Fruit fly (Drosophila melanogaster) whole organism, embryonic: Measurements from ENCODE around the gene CG13984.

Source experiments
- CG10274 ChIP-seq: fragments of 200-800 bp; sonication (Bioruptor generic); optimal IDR thresholded peaks from 3 replicates; lab custom pipeline; 2017; ENCODE audit warnings: missing biosample characterization, mild to moderate bottlenecking, missing genetic modification characterization
- CG10543 ChIP-seq: fragments of 200-800 bp; sonication (Bioruptor generic); optimal IDR thresholded peaks from 3 replicates; lab custom pipeline; 2017; ENCODE audit warnings: missing biosample characterization, mild to moderate bottlenecking, missing genetic modification characterization, moderate library complexity
- CG10565 ChIP-seq: fragments of 200-800 bp; sonication (Bioruptor generic); optimal IDR thresholded peaks from 3 replicates; lab custom pipeline; 2016; ENCODE audit warnings: missing biosample characterization, mild to moderate bottlenecking, missing genetic modification characterization
- CG11504 ChIP-seq: fragments of 200-800 bp; sonication (Bioruptor generic); optimal IDR thresholded peaks from 3 replicates; lab custom pipeline; 2019; ENCODE audit warnings: missing biosample characterization, mild to moderate bottlenecking, missing genetic modification characterization, moderate library complexity
- CG11696 ChIP-seq: fragments of 200-800 bp; sonication (Bioruptor generic); IDR thresholded peaks from 2 replicates; pipeline ENCODE4 v1.3.6; 2022; ENCODE audit warnings: missing biosample characterization, missing genetic modification characterization
- CG12219 ChIP-seq: fragments of 200-800 bp; sonication (Bioruptor generic); optimal IDR thresholded peaks from 3 replicates; lab custom pipeline; 2018; ENCODE audit warnings: missing biosample characterization, mild to moderate bottlenecking, missing genetic modification characterization
- CG15479 ChIP-seq: fragments of 200-800 bp; sonication (Bioruptor generic); optimal IDR thresholded peaks from 3 replicates; lab custom pipeline; 2019; ENCODE audit warnings: missing biosample characterization, mild to moderate bottlenecking, missing genetic modification characterization, moderate library complexity
- CG17328 ChIP-seq: fragments of 200-800 bp; sonication (Bioruptor generic); IDR thresholded peaks from 2 replicates; pipeline ENCODE4 v1.3.6; 2022; ENCODE audit warnings: missing biosample characterization, missing genetic modification characterization
- CG17829 ChIP-seq: fragments of 200-800 bp; optimal IDR thresholded peaks from 2 replicates; lab custom pipeline; 2019; ENCODE audit warnings: missing biosample characterization, mild to moderate bottlenecking, missing genetic modification characterization, moderate library complexity
- CG1832 ChIP-seq: fragments of 200-800 bp; sonication (Bioruptor generic); optimal IDR thresholded peaks from 2 replicates; lab custom pipeline; 2017; ENCODE audit warnings: missing biosample characterization, mild to moderate bottlenecking, missing genetic modification characterization, inconsistent platforms
- CG30431 ChIP-seq: fragments of 200-800 bp; sonication (Bioruptor generic); optimal IDR thresholded peaks from 2 replicates; lab custom pipeline; 2017; ENCODE audit warnings: missing biosample characterization, missing genetic modification characterization
- CG34376 ChIP-seq: fragments of 200-800 bp; sonication (Bioruptor generic); optimal IDR thresholded peaks from 2 replicates; lab custom pipeline; 2018; ENCODE audit warnings: missing biosample characterization, mild to moderate bottlenecking, missing genetic modification characterization
- CG34422 ChIP-seq: fragments of 200-800 bp; sonication (Bioruptor generic); IDR thresholded peaks from 3 replicates; pipeline ENCODE4 v1.3.6; 2022; ENCODE audit warnings: missing biosample characterization, missing genetic modification characterization
- CG8281 ChIP-seq: fragments of 200-800 bp; sonication (Bioruptor generic); optimal IDR thresholded peaks from 2 replicates; lab custom pipeline; 2018; ENCODE audit warnings: missing biosample characterization, mild to moderate bottlenecking, missing genetic modification characterization, moderate library complexity
- CG9797 ChIP-seq: fragments of 200-800 bp; sonication (Bioruptor generic); optimal IDR thresholded peaks from 3 replicates; lab custom pipeline; 2018; ENCODE audit warnings: missing biosample characterization, mild to moderate bottlenecking, missing genetic modification characterization
- CoRest ChIP-seq: fragments of 200-800 bp; sonication (Bioruptor generic); optimal IDR thresholded peaks from 3 replicates; lab custom pipeline; 2018; ENCODE audit warnings: missing biosample characterization, mild to moderate bottlenecking, missing genetic modification characterization, moderate library complexity
- Deaf1 ChIP-seq: fragments of 200-800 bp; optimal IDR thresholded peaks from 3 replicates; lab custom pipeline; 2019; ENCODE audit warnings: missing biosample characterization, mild to moderate bottlenecking, missing genetic modification characterization, moderate library complexity
- Hey ChIP-seq: fragments of 200-800 bp; sonication (Bioruptor generic); optimal IDR thresholded peaks from 3 replicates; lab custom pipeline; 2018; ENCODE audit warnings: missing biosample characterization, mild to moderate bottlenecking, missing genetic modification characterization
- HmgD ChIP-seq: fragments of 200-800 bp; sonication (Bioruptor generic); optimal IDR thresholded peaks from 3 replicates; lab custom pipeline; 2016; ENCODE audit warnings: missing biosample characterization, missing genetic modification characterization
- Hr3 ChIP-seq: fragments of 200-800 bp; sonication (Bioruptor generic); optimal IDR thresholded peaks from 3 replicates; lab custom pipeline; 2016; ENCODE audit warnings: missing biosample characterization, missing genetic modification characterization
- Opbp ChIP-seq: fragments of 200-800 bp; sonication (Bioruptor generic); IDR thresholded peaks from 3 replicates; pipeline ENCODE4 v1.3.6; 2022; ENCODE audit warnings: missing biosample characterization, missing genetic modification characterization; ENCODE audit not compliant: partially characterized antibody
- Poxn ChIP-seq: fragments of 200-800 bp; sonication (Bioruptor generic); IDR thresholded peaks from 2 replicates; pipeline ENCODE4 v1.3.6; 2022; ENCODE audit warnings: missing biosample characterization, missing genetic modification characterization
- Scr ChIP-seq: fragments of 200-800 bp; sonication (Bioruptor generic); IDR thresholded peaks from 2 replicates; pipeline ENCODE4 v1.3.6; 2022; ENCODE audit warnings: missing biosample characterization, missing genetic modification characterization; ENCODE audit not compliant: partially characterized antibody
- Sry-δ ChIP-seq: fragments of 200-800 bp; sonication (Bioruptor generic); optimal IDR thresholded peaks from 2 replicates; lab custom pipeline; 2016; ENCODE audit warnings: missing biosample characterization, missing genetic modification characterization
- Stat92E ChIP-seq, 3 experiments: fragments of >200 bp in 2 of 3; fragments of 200-800 bp in 1 of 3; sonication (Bioruptor generic) in 1 of 3; optimal IDR thresholded peaks; 2 replicates each; lab custom pipeline; 2017 to 2019; ENCODE audit warnings: missing biosample characterization in 3 of 3, missing genetic modification characterization in 3 of 3, mild to moderate bottlenecking in 1 of 3, moderate library complexity in 1 of 3
- Xbp1 ChIP-seq: fragments of 200-800 bp; sonication (Bioruptor generic); optimal IDR thresholded peaks from 3 replicates; lab custom pipeline; 2016; ENCODE audit warnings: missing biosample characterization, mild to moderate bottlenecking, missing genetic modification characterization
- YL-1 ChIP-seq: fragments of 200-800 bp; sonication (Bioruptor generic); optimal IDR thresholded peaks from 3 replicates; lab custom pipeline; 2017; ENCODE audit warnings: missing biosample characterization, mild to moderate bottlenecking, missing genetic modification characterization
- amos ChIP-seq: fragments of 200-800 bp; sonication (Bioruptor generic); IDR thresholded peaks from 2 replicates; pipeline ENCODE4 v1.3.6; 2022; ENCODE audit warnings: missing biosample characterization, missing genetic modification characterization; ENCODE audit not compliant: partially characterized antibody
- caup ChIP-seq: fragments of 200-800 bp; sonication (Bioruptor generic); optimal IDR thresholded peaks from 3 replicates; lab custom pipeline; 2017; ENCODE audit warnings: missing biosample characterization, mild to moderate bottlenecking, missing genetic modification characterization, moderate library complexity; ENCODE audit not compliant: severe bottlenecking
- ci ChIP-seq: fragments of 200-800 bp; sonication (Bioruptor generic); IDR thresholded peaks from 3 replicates; pipeline ENCODE4 v1.3.6; 2022; ENCODE audit warnings: missing biosample characterization, missing genetic modification characterization
- cwo ChIP-seq: fragments of 200-800 bp; sonication (Bioruptor generic); optimal IDR thresholded peaks from 3 replicates; lab custom pipeline; 2017; ENCODE audit warnings: missing biosample characterization, missing genetic modification characterization, mild to moderate bottlenecking, moderate library complexity, missing genetic modification reagents
- da ChIP-seq: fragments of 200-800 bp; sonication (Bioruptor generic); optimal IDR thresholded peaks from 2 replicates; lab custom pipeline; 2016; ENCODE audit warnings: missing biosample characterization, missing genetic modification characterization
- danr ChIP-seq: fragments of 200-800 bp; sonication (Bioruptor generic); IDR thresholded peaks from 2 replicates; pipeline ENCODE4 v1.3.6; 2022; ENCODE audit warnings: missing biosample characterization, missing genetic modification characterization
- en ChIP-seq: fragments of 200-800 bp; sonication (Bioruptor generic); optimal IDR thresholded peaks from 2 replicates; lab custom pipeline; 2016; ENCODE audit warnings: missing biosample characterization, missing genetic modification characterization
- eyg ChIP-seq: fragments of 200-800 bp; sonication (Bioruptor generic); optimal IDR thresholded peaks from 3 replicates; lab custom pipeline; 2016; ENCODE audit warnings: missing biosample characterization, missing genetic modification characterization
- gem ChIP-seq: fragments of 200-800 bp; sonication (Bioruptor generic); optimal IDR thresholded peaks from 2 replicates; lab custom pipeline; 2019; ENCODE audit warnings: missing biosample characterization, mild to moderate bottlenecking, missing genetic modification characterization, moderate library complexity
- grn ChIP-seq: fragments of 200-800 bp; sonication (Bioruptor generic); optimal IDR thresholded peaks from 3 replicates; lab custom pipeline; 2017; ENCODE audit warnings: missing biosample characterization, missing genetic modification characterization
- gsb-n ChIP-seq: fragments of 200-800 bp; sonication (Bioruptor generic); optimal IDR thresholded peaks from 3 replicates; lab custom pipeline; 2018; ENCODE audit warnings: missing biosample characterization, mild to moderate bottlenecking, missing genetic modification characterization
- lmd ChIP-seq: fragments of 200-800 bp; sonication (Bioruptor generic); IDR thresholded peaks from 2 replicates; pipeline ENCODE4 v1.3.6; 2022; ENCODE audit warnings: missing biosample characterization, missing genetic modification characterization
- nerfin-1 ChIP-seq: fragments of 200-800 bp; sonication (Bioruptor generic); optimal IDR thresholded peaks from 3 replicates; lab custom pipeline; 2019; ENCODE audit warnings: missing biosample characterization, mild to moderate bottlenecking, missing genetic modification characterization, moderate library complexity
- org-1 ChIP-seq: fragments of 200-800 bp; sonication (Bioruptor generic); optimal IDR thresholded peaks from 2 replicates; lab custom pipeline; 2017; ENCODE audit warnings: missing biosample characterization, missing genetic modification characterization
- phol ChIP-seq: fragments of 200-800 bp; sonication (Bioruptor generic); optimal IDR thresholded peaks from 3 replicates; lab custom pipeline; 2018; ENCODE audit warnings: missing biosample characterization, mild to moderate bottlenecking, missing genetic modification characterization, moderate library complexity
- sisA ChIP-seq: fragments of 200-800 bp; sonication (Bioruptor generic); IDR thresholded peaks from 2 replicates; pipeline ENCODE4 v1.3.6; 2022; ENCODE audit warnings: missing biosample characterization, missing genetic modification characterization
- zen2 ChIP-seq: fragments of 200-800 bp; sonication (Bioruptor generic); IDR thresholded peaks from 3 replicates; pipeline ENCODE4 v1.3.6; 2022; ENCODE audit warnings: missing biosample characterization, missing genetic modification characterization; ENCODE audit not compliant: partially characterized antibody

The CG13984 gene

DNA sequence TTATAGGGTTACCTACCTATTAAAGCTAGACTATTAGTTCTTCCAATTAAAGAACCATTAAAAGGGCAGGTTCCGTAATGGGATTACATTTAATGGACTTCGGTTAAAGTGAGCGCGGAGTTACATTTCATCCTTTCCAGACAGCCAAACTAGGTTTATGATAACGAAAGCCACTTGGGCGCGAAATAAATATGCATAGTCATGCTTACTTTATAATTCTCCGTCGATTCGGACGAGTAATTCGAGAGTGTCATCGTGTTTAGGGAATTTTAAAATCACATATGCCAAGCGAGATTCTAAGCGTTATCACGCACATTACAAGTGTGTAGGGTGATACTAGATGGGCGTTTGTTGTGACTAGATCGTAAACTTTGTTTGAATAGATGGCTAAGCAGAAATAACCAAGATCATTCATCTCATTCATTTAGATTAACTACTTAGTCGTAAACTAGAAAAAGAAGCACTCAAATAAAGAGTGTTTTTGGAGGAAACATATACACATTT, 31.7 kb downstream of the CG13984 start:
- TF ChIP-seq amos (GFP tag; lab: Robert Waterston, UW) (no peak; the same call in 1 of the 2 replicates), CG10274 (peak; percentile 24)

DNA sequence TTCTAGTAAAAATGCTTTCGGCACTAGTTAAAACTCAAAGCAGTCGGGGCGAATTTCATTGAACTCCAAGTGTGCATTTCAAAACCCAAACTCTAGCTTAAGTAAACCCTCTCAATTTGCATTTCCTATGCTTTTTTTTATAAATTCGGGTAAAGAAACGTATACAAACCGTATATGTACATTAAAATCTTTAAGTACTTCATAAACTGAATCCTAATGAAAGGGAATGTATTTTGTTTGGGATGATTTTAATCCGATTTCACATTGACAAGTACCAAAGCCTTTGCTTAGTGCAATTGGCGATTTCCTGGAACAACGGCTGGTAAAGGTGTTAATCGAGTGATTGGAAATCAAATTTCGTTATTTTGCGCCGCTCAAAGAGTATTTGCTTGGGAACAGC, 32.6 kb downstream of the CG13984 start:
- TF ChIP-seq CG10565 (GFP tag; lab: Kevin White, UChicago), result no peak
- no peak for TF ChIP-seq CG11504 (tag; lab: Kevin White, UChicago)
- no peak for TF ChIP-seq Xbp1 (GFP tag; lab: Kevin White, UChicago)
- TF ChIP-seq Hey, result no peak
- no peak for TF ChIP-seq nerfin-1 (tag; lab: Kevin White, UChicago)
- TF ChIP-seq CG9797 (GFP tag; lab: Kevin White, UChicago), result no peak

DNA sequence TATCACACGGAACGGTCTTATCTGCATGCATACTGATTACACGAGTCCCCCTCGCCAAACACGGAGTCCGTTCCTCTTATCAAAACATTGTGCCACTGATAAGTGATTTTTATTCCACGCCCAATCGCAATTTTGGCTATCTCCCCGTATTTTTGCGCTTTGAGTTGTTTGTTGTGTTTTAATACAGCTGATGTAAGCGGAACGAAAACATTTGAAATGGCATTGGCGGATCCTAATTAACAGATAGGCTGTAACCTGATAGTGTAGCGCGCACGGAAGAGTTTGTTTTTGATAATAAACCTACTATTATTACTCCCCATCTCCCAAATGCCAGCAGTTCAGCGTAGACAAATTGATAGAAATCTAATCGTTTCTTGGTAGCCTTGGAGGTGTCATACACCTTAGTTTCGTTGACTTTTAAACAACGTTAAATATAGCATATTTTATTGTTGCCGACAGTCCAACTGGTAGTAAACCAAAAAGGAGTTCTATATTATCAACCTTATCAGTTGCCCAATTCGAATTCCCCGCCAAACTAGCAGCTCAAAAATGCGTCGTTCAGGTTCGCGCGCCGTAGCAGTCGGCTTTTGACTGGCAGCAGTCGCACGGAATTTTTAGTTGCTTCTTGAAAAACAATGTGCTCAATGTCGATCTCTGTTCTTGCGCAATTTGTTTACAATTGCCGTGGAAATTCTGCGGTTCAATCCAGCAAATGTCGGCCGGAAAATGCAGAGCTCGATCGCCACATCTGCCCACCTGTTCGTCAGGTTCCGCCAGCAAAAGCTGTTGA, 34.7 kb downstream of the CG13984 start:
- TF ChIP-seq grn (GFP tag; lab: Kevin White, UChicago), result peak; percentile 90
- no peak for TF ChIP-seq eyg (GFP tag; lab: Kevin White, UChicago)
- peak in 1 of 3 experiments; percentile 16 for TF ChIP-seq Stat92E (GFP tag; optimal IDR thresholded peaks at IDR 0.05; lab: Kevin White, UChicago)
- TF ChIP-seq gem (tag; lab: Kevin White, UChicago), result no peak
- no peak for TF ChIP-seq Poxn (GFP tag; lab: Robert Waterston, UW)
- peak; percentile 68 for TF ChIP-seq nerfin-1 (tag; lab: Kevin White, UChicago)
- peak; percentile 21; the same call in 1 of the 2 replicates for TF ChIP-seq CG17328
- TF ChIP-seq Scr (GFP tag; lab: Robert Waterston, UW), result peak; percentile 17; the same call in 1 of the 2 replicates
- TF ChIP-seq CG8281 (tag; lab: Kevin White, UChicago), result no peak
- no peak for TF ChIP-seq CG11696 (GFP tag; lab: Robert Waterston, UW)
- peak; percentile 56 for TF ChIP-seq YL-1 (GFP tag; lab: Kevin White, UChicago)
- TF ChIP-seq CG15479 (GFP tag; lab: Kevin White, UChicago), result no peak
- peak; percentile 60 for TF ChIP-seq CG10543 (GFP tag; lab: Kevin White, UChicago)
- peak; percentile 34 for TF ChIP-seq CoRest (tag; lab: Kevin White, UChicago)
- no peak for TF ChIP-seq lmd (GFP tag; lab: Robert Waterston, UW)
- no peak for TF ChIP-seq Deaf1 (tag; lab: Kevin White, UChicago)
- no peak for TF ChIP-seq zen2 (GFP tag; lab: Robert Waterston, UW)
- no peak for TF ChIP-seq ci
- no peak for TF ChIP-seq org-1 (GFP tag; lab: Kevin White, UChicago)
- TF ChIP-seq Hr3 (GFP tag; lab: Kevin White, UChicago), result no peak
- no peak for TF ChIP-seq CG1832 (GFP tag; lab: Kevin White, UChicago)
- TF ChIP-seq CG17829 (tag; lab: Kevin White, UChicago), result peak; percentile 31
- TF ChIP-seq CG34376 (GFP tag; lab: Kevin White, UChicago), result peak; percentile 98
- TF ChIP-seq en (GFP tag; lab: Kevin White, UChicago), result no peak
- peak; percentile 81 for TF ChIP-seq CG34422 (GFP tag; lab: Robert Waterston, UW)
- peak; percentile 62 for TF ChIP-seq caup (GFP tag; lab: Kevin White, UChicago)
- no peak for TF ChIP-seq gsb-n (tag; lab: Kevin White, UChicago)
- no peak for TF ChIP-seq da
- TF ChIP-seq Opbp, result peak; percentile 65; the same call in 2 of the 3 replicates
- TF ChIP-seq danr (GFP tag; lab: Robert Waterston, UW), result no peak
- no peak for TF ChIP-seq CG12219
- no peak for TF ChIP-seq sisA (GFP tag; lab: Robert Waterston, UW)
- TF ChIP-seq Sry-δ (GFP tag; lab: Kevin White, UChicago), result peak; percentile 31
- TF ChIP-seq phol (tag; lab: Kevin White, UChicago), result peak; percentile 17
- peak; percentile 47 for TF ChIP-seq cwo (GFP tag; lab: Kevin White, UChicago)
- peak; percentile 39 for TF ChIP-seq HmgD (GFP tag; lab: Kevin White, UChicago)
- TF ChIP-seq CG30431 (GFP tag; lab: Kevin White, UChicago), result no peak
